Worm (Caenorhabditis elegans) whole organism, midembryonic: ENCODE data around the gene F14D7.2.
"Not testable (repeated sequence)": the region's sequence is repeated elsewhere in the genome, so short reads cannot be mapped to it uniquely, and the experiment has no call there.

Source experiments
- T22C8.4 ChIP-seq: fragments of 200-800 bp; sonication (Bioruptor generic); IDR thresholded peaks from 2 replicates; pipeline ENCODE4 v1.3.6; 2022; ENCODE audit warnings: missing genetic modification characterization, missing compliant biosample characterization
- cog-1 ChIP-seq: sonication (generic microtip); optimal IDR thresholded peaks from 2 replicates; lab custom pipeline; 2016; ENCODE audit warnings: missing genetic modification characterization, missing compliant biosample characterization
- flt-1 ChIP-seq: fragments of 200-800 bp; sonication (Bioruptor generic); IDR thresholded peaks from 2 replicates; pipeline ENCODE4 v1.3.6; 2022; ENCODE audit warnings: missing genetic modification characterization, missing compliant biosample characterization
- klf-2 ChIP-seq: fragments of 200-800 bp; sonication (Bioruptor generic); conservative IDR thresholded peaks from 2 replicates; pipeline ENCODE4 v1.3.6; 2022; ENCODE audit warnings: missing genetic modification reagents, missing genetic modification characterization, missing compliant biosample characterization
- med-1 ChIP-seq: sonication (generic microtip); optimal IDR thresholded peaks from 2 replicates; lab custom pipeline; 2017; ENCODE audit warnings: missing genetic modification characterization, mild to moderate bottlenecking, missing compliant biosample characterization, antibody characterized with exemption, missing genetic modification reagents; ENCODE audit not compliant: insufficient read depth
- ref-1 ChIP-seq: fragments of 200-800 bp; sonication (Bioruptor generic); conservative IDR thresholded peaks from 2 replicates; pipeline ENCODE4 v1.3.6; 2022; ENCODE audit warnings: missing genetic modification reagents, missing genetic modification characterization, missing compliant biosample characterization
- ztf-23 ChIP-seq: fragments of 200-800 bp; sonication (Bioruptor generic); IDR thresholded peaks from 2 replicates; pipeline ENCODE4 v1.3.6; 2022; ENCODE audit warnings: missing genetic modification reagents, missing genetic modification characterization, missing compliant biosample characterization
- ztf-29 ChIP-seq: fragments of 200-800 bp; sonication (Bioruptor generic); IDR thresholded peaks from 2 replicates; pipeline ENCODE4 v1.3.6; 2022; ENCODE audit warnings: missing genetic modification reagents, missing genetic modification characterization, missing compliant biosample characterization

DNA sequence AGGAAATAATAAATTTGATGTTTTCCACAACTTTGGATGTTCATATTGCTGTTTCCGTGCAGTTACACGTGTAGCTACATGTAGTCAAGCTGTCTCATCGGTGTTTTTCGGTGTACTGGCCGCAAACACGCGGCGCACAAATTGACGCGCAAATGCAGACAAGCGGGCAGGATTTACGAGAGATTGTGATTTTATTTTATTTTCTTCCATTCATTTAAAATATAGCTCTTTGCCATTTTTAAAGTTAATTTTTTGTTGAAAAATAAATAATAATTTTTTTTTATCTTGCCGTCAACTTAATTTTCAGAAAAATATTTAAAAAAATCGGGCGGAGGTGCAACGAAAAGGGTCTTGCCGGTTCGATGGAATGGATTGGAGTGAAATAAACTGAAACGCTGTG, 19.2 kb downstream of the F14D7.2 start, which contains the start of gene F40G12.7:
- not testable (repeated sequence) for TF ChIP-seq ztf-23; ztf-29; klf-2 (GFP tag; lab: Robert Waterston, UW); ref-1; flt-1 (GFP tag; lab: Robert Waterston, UW); T22C8.4 (GFP tag; lab: Robert Waterston, UW); med-1 (GFP tag; lab: Kevin White, UChicago); cog-1
